Fruit fly (Drosophila melanogaster) S2 (cell line): ENCODE measurements around the gene CHMP2B.

ENCODE experiments used
- CG8478 ChIP-seq: fragments of >200 bp; optimal IDR thresholded peaks from 2 replicates; lab custom pipeline; 2018
- CTCF ChIP-seq, 2 experiments: fragments of >200 bp; optimal IDR thresholded peaks; 2 replicates each; lab custom pipeline; 2018

dm6 chr3L:5132966-5133365 is 6.5 kb upstream of the CHMP2B start, which contains the start of gene CG15213:
- TF ChIP-seq CTCF (optimal IDR thresholded peaks at IDR 0.05; lab: Kevin White, UChicago) (no peak), CG8478 (lab: Kevin White, UChicago) (no peak)
